Fruit fly (Drosophila melanogaster) whole organism, wandering third instar larva: ENCODE measurements around the gene spg.

Source experiments
- CrebA ChIP-seq: fragments of 200-800 bp; sonication (Bioruptor generic); optimal IDR thresholded peaks from 2 replicates; lab custom pipeline; 2016; ENCODE audit warnings: missing biosample characterization, mild to moderate bottlenecking, missing genetic modification characterization, borderline replicate concordance
- Hr78 ChIP-seq: fragments of >200 bp; optimal IDR thresholded peaks from 2 replicates; lab custom pipeline; 2017; ENCODE audit warnings: missing biosample characterization, missing genetic modification characterization
- Mio ChIP-seq: sonication (Bioruptor generic); optimal IDR thresholded peaks from 2 replicates; lab custom pipeline; 2016; ENCODE audit warnings: missing biosample characterization, missing genetic modification characterization
- br ChIP-seq: fragments of 200-800 bp; sonication (Bioruptor generic); optimal IDR thresholded peaks from 2 replicates; lab custom pipeline; 2016; ENCODE audit warnings: missing biosample characterization, missing genetic modification characterization
- dmrt93B ChIP-seq: fragments of 200-800 bp; sonication (Bioruptor generic); optimal IDR thresholded peaks from 2 replicates; lab custom pipeline; 2018; ENCODE audit warnings: missing biosample characterization, mild to moderate bottlenecking, missing genetic modification characterization
- dsf ChIP-seq: sonication (Bioruptor generic); optimal IDR thresholded peaks from 2 replicates; lab custom pipeline; 2016; ENCODE audit warnings: missing biosample characterization, missing genetic modification characterization, borderline replicate concordance
- foxo ChIP-seq, 2 experiments: fragments of 200-800 bp; sonication (Bioruptor generic); optimal IDR thresholded peaks; 2 replicates in 1 of 2; 3 replicates in 1 of 2; lab custom pipeline; 2016 to 2017; ENCODE audit warnings: missing biosample characterization in 2 of 2, missing genetic modification characterization in 2 of 2
- fru ChIP-seq: fragments of 200-800 bp; sonication (Bioruptor generic); optimal IDR thresholded peaks from 3 replicates; lab custom pipeline; 2016; ENCODE audit warnings: missing biosample characterization, mild to moderate bottlenecking, missing genetic modification characterization
- h ChIP-seq: fragments of 200-800 bp; sonication (Bioruptor generic); optimal IDR thresholded peaks from 3 replicates; lab custom pipeline; 2016; ENCODE audit warnings: missing biosample characterization, mild to moderate bottlenecking, missing genetic modification characterization
- lola ChIP-seq: fragments of >200 bp; optimal IDR thresholded peaks from 2 replicates; lab custom pipeline; 2017; ENCODE audit warnings: missing biosample characterization, missing genetic modification characterization
- pan ChIP-seq: fragments of >200 bp; optimal IDR thresholded peaks from 2 replicates; lab custom pipeline; 2017
- psq ChIP-seq: fragments of 200-800 bp; sonication (Bioruptor generic); optimal IDR thresholded peaks from 3 replicates; lab custom pipeline; 2017; ENCODE audit warnings: missing biosample characterization, mild to moderate bottlenecking, missing genetic modification characterization, moderate library complexity

- no peak for TF ChIP-seq Mio (GFP tag; lab: Kevin White, UChicago)
- TF ChIP-seq dmrt93B: no peak
- no peak for TF ChIP-seq psq (GFP tag; lab: Kevin White, UChicago)
- no peak for TF ChIP-seq Hr78 (GFP tag; lab: Kevin White, UChicago)
- no peak for TF ChIP-seq h (GFP tag; lab: Kevin White, UChicago)
- no peak for TF ChIP-seq CrebA
- no peak for TF ChIP-seq pan
- no peak for TF ChIP-seq dsf (GFP tag; lab: Kevin White, UChicago)
- TF ChIP-seq br (GFP tag; lab: Kevin White, UChicago): no peak
- TF ChIP-seq lola: no peak
- TF ChIP-seq fru (GFP tag; lab: Kevin White, UChicago): no peak
- no peak for TF ChIP-seq foxo (GFP tag; optimal IDR thresholded peaks at IDR 0.05; lab: Kevin White, UChicago)
These were observed 27.5 kb downstream of the spg start, which contains the start of gene Nepl17 for dm6 chr3R:28872605-28873004.
